Worm (Caenorhabditis elegans) whole organism, L4 larva: Measurements from ENCODE around the gene T25D10.1.
A peak's percentile ranks its signal among the peaks of the same experiment; 100 is the strongest.

ENCODE experiments used
- D1046.2 ChIP-seq: fragments of 200-800 bp; sonication (Bioruptor generic); IDR thresholded peaks from 2 replicates; pipeline ENCODE4 v1.3.6; 2022; ENCODE audit warnings: missing genetic modification characterization, missing compliant biosample characterization
- T20F7.1 ChIP-seq: fragments of 200-800 bp; sonication (Bioruptor generic); optimal IDR thresholded peaks from 2 replicates; lab custom pipeline; 2018; ENCODE audit warnings: mild to moderate bottlenecking, missing genetic modification characterization, missing compliant biosample characterization
- Y48G9A.11 ChIP-seq: fragments of 200-800 bp; sonication (Bioruptor generic); IDR thresholded peaks from 2 replicates; pipeline ENCODE4 v1.3.6; 2022; ENCODE audit warnings: missing genetic modification reagents, missing genetic modification characterization, missing compliant biosample characterization
- Y5F2A.4 ChIP-seq: fragments of 200-800 bp; sonication (Bioruptor generic); optimal IDR thresholded peaks from 2 replicates; lab custom pipeline; 2018; ENCODE audit warnings: mild to moderate bottlenecking, missing genetic modification characterization, missing compliant biosample characterization
- ZK337.2 ChIP-seq: fragments of 200-800 bp; sonication (Bioruptor generic); IDR thresholded peaks from 2 replicates; pipeline ENCODE4 v1.3.6; 2022; ENCODE audit warnings: missing genetic modification reagents, missing genetic modification characterization, missing compliant biosample characterization
- aha-1 ChIP-seq: fragments of 150-350 bp; peaks from one replicate; lab custom pipeline; 2014; ENCODE audit warnings: missing biosample characterization, missing genetic modification characterization
- aly-2 ChIP-seq: sonication (generic microtip); optimal IDR thresholded peaks from 2 replicates; lab custom pipeline; 2018; ENCODE audit warnings: missing biosample characterization, missing genetic modification characterization
- ceh-32 ChIP-seq: sonication (generic microtip); optimal IDR thresholded peaks from 2 replicates; lab custom pipeline; 2016; ENCODE audit warnings: mild to moderate bottlenecking, missing genetic modification characterization, missing compliant biosample characterization; ENCODE audit not compliant: poor library complexity
- cey-2 ChIP-seq: sonication (generic microtip); optimal IDR thresholded peaks from 3 replicates; lab custom pipeline; 2017; ENCODE audit warnings: missing genetic modification characterization, mild to moderate bottlenecking, missing compliant biosample characterization, antibody characterized with exemption, borderline replicate concordance; ENCODE audit not compliant: insufficient read depth
- ctbp-1 ChIP-seq: fragments of 200-800 bp; sonication (Bioruptor generic); IDR thresholded peaks from 2 replicates; pipeline ENCODE4 v1.3.6; 2022; ENCODE audit warnings: missing genetic modification reagents, missing genetic modification characterization, missing compliant biosample characterization
- daf-16 ChIP-seq, 3 experiments: sonication (generic microtip); optimal IDR thresholded peaks; 2 replicates each; lab custom pipeline; 2016 to 2017; ENCODE audit warnings: missing genetic modification characterization in 3 of 3, missing genetic modification reagents in 3 of 3, mild to moderate bottlenecking in 2 of 3, missing compliant biosample characterization in 2 of 3, missing biosample characterization in 1 of 3, moderate library complexity in 1 of 3
- daf-19 ChIP-seq: fragments of 200-800 bp; sonication (Bioruptor generic); conservative IDR thresholded peaks from 2 replicates; pipeline ENCODE4 v1.3.6; 2022; ENCODE audit warnings: missing genetic modification characterization, missing compliant biosample characterization
- daf-8 ChIP-seq: fragments of 200-800 bp; sonication (Bioruptor generic); IDR thresholded peaks from 2 replicates; pipeline ENCODE4 v1.3.6; 2022; ENCODE audit warnings: missing genetic modification characterization, missing compliant biosample characterization
- dmd-6 ChIP-seq: fragments of 200-800 bp; sonication (Bioruptor generic); IDR thresholded peaks from 2 replicates; pipeline ENCODE4 v1.3.6; 2022; ENCODE audit warnings: missing genetic modification reagents, missing genetic modification characterization, missing compliant biosample characterization
- dpl-1 ChIP-seq: fragments of 150-350 bp; optimal IDR thresholded peaks from 2 replicates; lab custom pipeline; 2014; ENCODE audit warnings: missing biosample characterization, missing genetic modification reagents, missing genetic modification characterization
- dve-1 ChIP-seq: sonication (generic microtip); optimal IDR thresholded peaks from 2 replicates; lab custom pipeline; 2017; ENCODE audit warnings: antibody characterized with exemption, mild to moderate bottlenecking, missing genetic modification characterization, missing compliant biosample characterization; ENCODE audit not compliant: insufficient read depth
- fkh-10 ChIP-seq: fragments of 150-350 bp; optimal IDR thresholded peaks from 2 replicates; lab custom pipeline; 2014; ENCODE audit warnings: missing biosample characterization, missing genetic modification reagents, missing genetic modification characterization
- hif-1 ChIP-seq, 2 experiments: sonication (generic microtip); optimal IDR thresholded peaks; 2 replicates each; lab custom pipeline; 2016 to 2017; ENCODE audit warnings: missing compliant biosample characterization in 2 of 2, missing genetic modification characterization in 2 of 2, missing genetic modification reagents in 2 of 2, missing genotype in 2 of 2, mild to moderate bottlenecking in 1 of 2
- hlh-11 ChIP-seq: fragments of 200-800 bp; sonication (Bioruptor generic); optimal IDR thresholded peaks from 2 replicates; lab custom pipeline; 2018; ENCODE audit warnings: mild to moderate bottlenecking, missing genetic modification characterization, missing compliant biosample characterization
- hlh-30 ChIP-seq: sonication (generic microtip); optimal IDR thresholded peaks from 2 replicates; lab custom pipeline; 2017; ENCODE audit warnings: antibody characterized with exemption, mild to moderate bottlenecking, missing genetic modification characterization, missing compliant biosample characterization; ENCODE audit not compliant: insufficient read depth
- jun-1 ChIP-seq: fragments of 150-350 bp; optimal IDR thresholded peaks from 2 replicates; lab custom pipeline; 2014; ENCODE audit warnings: missing biosample characterization, missing genetic modification reagents, missing genetic modification characterization
- lin-13 ChIP-seq: fragments of 150-350 bp; optimal IDR thresholded peaks from 2 replicates; lab custom pipeline; 2014; ENCODE audit warnings: missing biosample characterization, missing genetic modification reagents, missing genetic modification characterization
- lin-15B ChIP-seq: fragments of 150-350 bp; sonication (generic microtip); optimal IDR thresholded peaks from 3 replicates; lab custom pipeline; 2014; ENCODE audit warnings: missing biosample characterization, missing genetic modification characterization
- lin-38 ChIP-seq: fragments of 200-800 bp; sonication (Bioruptor generic); IDR thresholded peaks from 2 replicates; pipeline ENCODE4 v1.3.6; 2022; ENCODE audit warnings: missing genetic modification reagents, missing genetic modification characterization, missing compliant biosample characterization
- lir-3 ChIP-seq: sonication (generic microtip); optimal IDR thresholded peaks from 2 replicates; lab custom pipeline; 2016; ENCODE audit warnings: mild to moderate bottlenecking, missing genetic modification characterization, missing compliant biosample characterization
- lsy-2 ChIP-seq, 2 experiments: fragments of 150-350 bp in 1 of 2; sonication (generic microtip) in 1 of 2; optimal IDR thresholded peaks; 2 replicates each; lab custom pipeline; 2014 to 2017; ENCODE audit warnings: missing biosample characterization in 2 of 2, missing genetic modification characterization in 2 of 2
- madf-5 ChIP-seq, 2 experiments: fragments of 200-800 bp; sonication (Bioruptor generic); IDR thresholded peaks; 2 replicates each; pipeline ENCODE4 v1.3.6; 2022; ENCODE audit warnings: missing compliant biosample characterization in 2 of 2, missing genetic modification characterization in 2 of 2
- madf-9 ChIP-seq: fragments of 200-800 bp; sonication (Bioruptor generic); conservative IDR thresholded peaks from 2 replicates; pipeline ENCODE4 v1.3.6; 2022; ENCODE audit warnings: missing genetic modification reagents, missing genetic modification characterization, missing compliant biosample characterization
- mep-1 ChIP-seq: fragments of 150-350 bp; sonication (generic microtip); optimal IDR thresholded peaks from 3 replicates; lab custom pipeline; 2014; ENCODE audit warnings: missing biosample characterization, missing genetic modification characterization
- mes-2 ChIP-seq: sonication (generic microtip); optimal IDR thresholded peaks from 2 replicates; lab custom pipeline; 2016; ENCODE audit warnings: missing genotype, mild to moderate bottlenecking, missing genetic modification characterization, missing compliant biosample characterization; ENCODE audit not compliant: poor library complexity, severe bottlenecking
- nhr-11 ChIP-seq: fragments of 150-350 bp; optimal IDR thresholded peaks from 2 replicates; lab custom pipeline; 2014; ENCODE audit warnings: missing biosample characterization, missing genetic modification characterization
- nhr-111 ChIP-seq: fragments of 200-800 bp; sonication (Bioruptor generic); optimal IDR thresholded peaks from 2 replicates; lab custom pipeline; 2018; ENCODE audit warnings: mild to moderate bottlenecking, missing genetic modification characterization, missing compliant biosample characterization
- nhr-28 ChIP-seq: fragments of 150-350 bp; optimal IDR thresholded peaks from 2 replicates; lab custom pipeline; 2014; ENCODE audit warnings: missing biosample characterization, missing genetic modification characterization
- nhr-41 ChIP-seq: fragments of 200-800 bp; sonication (Bioruptor generic); IDR thresholded peaks from 2 replicates; pipeline ENCODE4 v1.3.6; 2022; ENCODE audit warnings: missing genetic modification reagents, missing genetic modification characterization, missing compliant biosample characterization
- nhr-6 ChIP-seq: fragments of 150-350 bp; optimal IDR thresholded peaks from 2 replicates; lab custom pipeline; 2014; ENCODE audit warnings: missing biosample characterization, missing genetic modification characterization
- nhr-76 ChIP-seq: fragments of 150-350 bp; optimal IDR thresholded peaks from 2 replicates; lab custom pipeline; 2014; ENCODE audit warnings: missing biosample characterization, missing genetic modification characterization
- nhr-77 ChIP-seq: fragments of 150-350 bp; optimal IDR thresholded peaks from 2 replicates; lab custom pipeline; 2014; ENCODE audit warnings: missing biosample characterization, missing genetic modification characterization
- php-3 ChIP-seq: fragments of 200-800 bp; sonication (Bioruptor generic); IDR thresholded peaks from 2 replicates; pipeline ENCODE4 v1.3.6; 2022; ENCODE audit warnings: missing genetic modification reagents, missing genetic modification characterization, missing compliant biosample characterization
- pqm-1 ChIP-seq: sonication (generic microtip); optimal IDR thresholded peaks from 2 replicates; lab custom pipeline; 2017; ENCODE audit warnings: missing biosample characterization, missing genetic modification characterization
- rbr-2 ChIP-seq: sonication (generic microtip); optimal IDR thresholded peaks from 2 replicates; lab custom pipeline; 2016; ENCODE audit warnings: missing genotype, missing genetic modification characterization, missing compliant biosample characterization
- spr-1 ChIP-seq: sonication (generic microtip); optimal IDR thresholded peaks from 2 replicates; lab custom pipeline; 2016; ENCODE audit warnings: mild to moderate bottlenecking, missing genetic modification characterization, missing compliant biosample characterization
- spr-3 ChIP-seq: fragments of 200-800 bp; sonication (Bioruptor generic); optimal IDR thresholded peaks from 2 replicates; lab custom pipeline; 2018; ENCODE audit warnings: mild to moderate bottlenecking, missing genetic modification characterization, missing compliant biosample characterization
- tag-97 ChIP-seq: fragments of 200-800 bp; sonication (Bioruptor generic); IDR thresholded peaks from 2 replicates; pipeline ENCODE4 v1.3.6; 2022; ENCODE audit warnings: missing genetic modification characterization, missing compliant biosample characterization
- unc-130 ChIP-seq: sonication (generic microtip); optimal IDR thresholded peaks from 2 replicates; lab custom pipeline; 2016; ENCODE audit warnings: missing genetic modification reagents, missing genetic modification characterization, missing compliant biosample characterization
- unc-62 ChIP-seq, 3 experiments: fragments of 150-350 bp in 1 of 3; sonication (generic microtip); optimal IDR thresholded peaks in 2 of 3; peaks in 1 of 3; 1 replicate in 1 of 3; 2 replicates in 2 of 3; lab custom pipeline; 2014 to 2017; ENCODE audit warnings: missing biosample characterization in 3 of 3, missing genetic modification characterization in 3 of 3, missing genetic modification reagents in 3 of 3, missing genotype in 1 of 3
- zfp-2 ChIP-seq: sonication (generic microtip); optimal IDR thresholded peaks from 2 replicates; lab custom pipeline; 2016; ENCODE audit warnings: mild to moderate bottlenecking, missing genetic modification characterization, missing compliant biosample characterization

The T25D10.1 gene

DNA sequence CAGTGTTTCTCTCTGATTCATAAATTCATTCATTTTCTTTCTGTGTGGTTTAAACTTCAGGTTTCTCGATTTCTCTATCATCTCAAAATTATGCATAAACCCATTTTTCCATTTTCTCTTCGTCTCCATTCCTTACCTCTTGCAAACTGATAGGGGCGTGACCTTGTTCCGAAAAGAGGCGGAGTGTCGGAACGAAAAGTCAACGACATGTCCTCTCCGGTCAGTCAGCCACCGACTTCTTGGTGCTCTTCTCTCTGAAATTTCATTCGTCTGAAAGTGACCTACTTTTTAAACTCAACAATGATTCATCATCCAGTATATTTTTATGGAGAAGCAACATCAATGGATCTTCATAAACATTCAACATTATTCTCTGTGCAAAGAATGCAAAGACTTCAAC, 22.3 kb upstream of the T25D10.1 start, which contains the start of gene F58F12.12:
Gene F58F12.12, plus strand, starts transcription at position 301 of the 400 bp plus-strand sequence.
- no peak for TF ChIP-seq php-3 (GFP tag; lab: Robert Waterston, UW)
- no peak for TF ChIP-seq daf-8
- no peak for TF ChIP-seq daf-19
- TF ChIP-seq lir-3 (tag; lab: Kevin White, UChicago) = no peak
- no peak for TF ChIP-seq Y48G9A.11 (GFP tag; lab: Robert Waterston, UW)
- peak; percentile 75 for TF ChIP-seq aha-1 (tag; lab: Kevin White, UChicago)
- TF ChIP-seq, all 104 proteins: peak for 1

ce11 chrII:6383183-6383695, 20.0 kb upstream of the T25D10.1 start, which contains the start of gene F58F12.1:
F58F12.1 (plus strand) TSS chrII:6383645.
- TF ChIP-seq unc-130 (GFP tag; lab: Kevin White, UChicago) = peak; percentile 90
- TF ChIP-seq tag-97 (GFP tag; lab: Robert Waterston, UW) = no peak
- peak; percentile 55 for TF ChIP-seq nhr-28 (tag; lab: Kevin White, UChicago)
- TF ChIP-seq hlh-30 (tag; lab: Kevin White, UChicago) = peak; percentile 52
- peak; percentile 47; the same call in 1 of the 2 replicates for TF ChIP-seq ZK337.2 (GFP tag; lab: Robert Waterston, UW)
- no peak for TF ChIP-seq Y5F2A.4 (GFP tag; lab: Kevin White, UChicago)
- peak; percentile 31 for TF ChIP-seq hlh-11 (tag; lab: Kevin White, UChicago)
- no peak for TF ChIP-seq daf-16 (GFP tag; optimal IDR thresholded peaks at IDR 0.05; lab: Kevin White, UChicago)
- peak; percentile 50 for TF ChIP-seq daf-16 (tag; optimal IDR thresholded peaks at IDR 0.05; lab: Kevin White, UChicago)
- TF ChIP-seq dpl-1 = peak; percentile 56
- TF ChIP-seq unc-62 (GFP tag; optimal IDR thresholded peaks at IDR 0.05 in 1 of 2; lab: Kevin White, UChicago) = peak in 1 of 2 experiments; percentile 75
- no peak for TF ChIP-seq unc-62 (tag; optimal IDR thresholded peaks at IDR 0.05; lab: Kevin White, UChicago)
- peak; percentile 21 for TF ChIP-seq nhr-11 (tag; lab: Kevin White, UChicago)
- no peak for TF ChIP-seq zfp-2
- peak in 1 of 2 experiments; percentile 81 for TF ChIP-seq lsy-2 (tag; optimal IDR thresholded peaks at IDR 0.05; lab: Kevin White, UChicago)
- no peak for TF ChIP-seq spr-3 (GFP tag; lab: Kevin White, UChicago)
- peak; percentile 38 for TF ChIP-seq rbr-2 (tag; lab: Kevin White, UChicago)
- TF ChIP-seq D1046.2 (GFP tag; lab: Robert Waterston, UW) = no peak
- peak; percentile 43 for TF ChIP-seq lin-13 (GFP tag; lab: Kevin White, UChicago)
- peak; percentile 94 for TF ChIP-seq lin-38 (GFP tag; lab: Robert Waterston, UW)
- peak; percentile 66 for TF ChIP-seq mep-1
- peak; percentile 97 for TF ChIP-seq mes-2 (tag; lab: Kevin White, UChicago)
- peak; percentile 14; the same call in 1 of the 2 replicates for TF ChIP-seq dmd-6
- TF ChIP-seq hif-1 (tag; optimal IDR thresholded peaks at IDR 0.05; lab: Kevin White, UChicago) = peak in 1 of 2 experiments; percentile 75
- TF ChIP-seq aha-1 (tag; lab: Kevin White, UChicago) = peak; percentile 24
- peak; percentile 43 for TF ChIP-seq nhr-6 (tag; lab: Kevin White, UChicago)
- peak; percentile 50 for TF ChIP-seq dve-1 (tag; lab: Kevin White, UChicago)
- no peak for TF ChIP-seq nhr-77

DNA sequence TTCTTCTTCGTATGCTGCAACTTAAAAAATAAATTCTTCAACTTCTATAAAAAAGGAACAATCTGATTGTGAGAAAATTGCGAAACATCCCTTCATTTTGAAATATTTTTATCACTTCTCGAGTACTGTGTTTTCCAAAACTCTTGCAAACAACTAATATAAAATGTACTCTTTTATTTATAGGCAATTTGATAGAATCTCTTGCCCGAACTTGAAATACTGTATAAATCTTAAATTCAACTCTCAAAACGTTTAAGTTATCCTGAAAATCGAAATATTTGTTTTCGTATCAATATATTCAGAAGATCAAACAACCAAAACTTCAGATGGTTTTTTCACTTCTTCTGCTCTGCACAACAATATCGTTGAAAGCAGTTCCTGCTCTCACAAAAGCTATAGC, 16.7 kb upstream of the T25D10.1 start, which contains the start of gene F58F12.4:
Gene F58F12.4, plus strand, starts transcription at position 301 of the 400 bp plus-strand sequence.
- no peak for TF ChIP-seq madf-5 (GFP tag; IDR thresholded peaks at IDR 0.05; lab: Robert Waterston, UW)
- no peak for TF ChIP-seq madf-9 (GFP tag; lab: Robert Waterston, UW)
- TF ChIP-seq nhr-76 (tag; lab: Kevin White, UChicago) = no peak
- no peak for TF ChIP-seq ceh-32 (tag; lab: Kevin White, UChicago)
- TF ChIP-seq spr-1 = no peak
- no peak for TF ChIP-seq php-3 (GFP tag; lab: Robert Waterston, UW)
- TF ChIP-seq jun-1 = no peak
- TF ChIP-seq aly-2 (tag; lab: Kevin White, UChicago) = no peak
- no peak for TF ChIP-seq pqm-1
- no peak for TF ChIP-seq lsy-2 (tag; optimal IDR thresholded peaks at IDR 0.05; lab: Kevin White, UChicago)
- TF ChIP-seq cey-2 (tag; lab: Kevin White, UChicago) = no peak
- no peak for TF ChIP-seq dve-1 (tag; lab: Kevin White, UChicago)
- no peak for TF ChIP-seq lin-15B (tag; lab: Kevin White, UChicago)
- no peak for TF ChIP-seq fkh-10 (GFP tag; lab: Kevin White, UChicago)
- no peak for TF ChIP-seq nhr-111 (GFP tag; lab: Kevin White, UChicago)
- no peak for TF ChIP-seq ctbp-1 (GFP tag; lab: Robert Waterston, UW)
- TF ChIP-seq nhr-6 (tag; lab: Kevin White, UChicago) = no peak
- no peak for TF ChIP-seq nhr-41
- TF ChIP-seq unc-130 (GFP tag; lab: Kevin White, UChicago) = no peak
- TF ChIP-seq T20F7.1 (GFP tag; lab: Kevin White, UChicago) = no peak
